Fruit fly (Drosophila melanogaster): ENCODE data around the gene Grip75.
A peak's percentile ranks its signal among the peaks of the same experiment; 100 is the strongest.

Gene Grip75

dm6 chr2L:10474815-10475214, 8.3 kb upstream of the Grip75 start:
- no peak for TF ChIP-seq CG17801 (GFP tag; optimal IDR thresholded peaks at IDR 0.05; ENCODE audit: partially characterized antibody)

DNA sequence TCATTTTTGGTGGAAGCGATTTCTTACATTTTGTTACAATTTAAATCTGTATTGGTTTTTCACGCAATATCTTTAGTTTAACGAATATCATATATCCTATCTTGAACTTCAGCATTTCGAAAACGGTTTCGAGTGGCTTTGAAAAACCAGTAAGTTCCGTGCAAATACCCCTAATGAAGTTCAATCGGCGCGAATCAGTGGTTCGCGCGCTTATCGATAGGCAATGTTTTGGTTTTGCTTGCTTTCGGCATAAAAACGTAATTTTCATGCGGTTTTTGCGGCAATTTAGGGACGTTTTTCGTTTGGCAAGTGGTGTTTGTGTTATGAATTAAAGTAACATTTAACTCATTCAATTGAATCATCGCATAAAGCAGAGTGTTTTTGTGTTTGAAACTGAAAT, 6.2 kb upstream of the Grip75 start, which contains the start of gene RluA-2:
RluA-2 (plus strand) TSS at position 195 of the 400 bp plus-strand sequence.
- no peak for TF ChIP-seq CG17801 (GFP tag; optimal IDR thresholded peaks at IDR 0.05; ENCODE audit: partially characterized antibody)

DNA sequence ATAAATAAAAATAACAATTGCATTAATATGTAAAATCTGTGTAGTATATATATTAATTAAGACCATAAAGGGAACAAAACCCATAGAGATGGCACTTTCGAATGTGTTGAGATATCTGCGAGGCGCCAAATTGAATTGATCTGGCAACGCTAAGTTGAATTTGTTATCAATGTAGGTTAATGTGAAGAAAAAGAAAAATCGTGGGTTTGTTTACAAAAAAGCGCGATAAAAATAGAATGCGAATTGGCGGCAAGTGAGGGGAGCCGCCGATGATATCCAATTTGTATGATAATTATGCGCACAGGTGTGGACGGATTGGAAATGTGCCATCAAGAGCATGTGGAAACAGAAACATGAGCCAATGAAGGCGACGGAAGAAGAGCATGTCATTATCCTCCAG, 3.2 kb upstream of the Grip75 start:
- TF ChIP-seq CG17801 (GFP tag; optimal IDR thresholded peaks at IDR 0.05; ENCODE audit: partially characterized antibody): peak; percentile 11

- peak; percentile 32 for TF ChIP-seq CG17801 (GFP tag; optimal IDR thresholded peaks at IDR 0.05; ENCODE audit: partially characterized antibody)
Measured at dm6 chr2L:10488484-10489223, 5.6 kb downstream of the Grip75 start, which contains the start of the genes Cog4 and CG6144. Cog4 (minus strand) TSS chr2L:10488622. CG6144 (plus strand) TSS chr2L:10488694.

- no peak for TF ChIP-seq CG17801 (GFP tag; optimal IDR thresholded peaks at IDR 0.05; ENCODE audit: partially characterized antibody)
Measured at dm6 chr2L:10491354-10491753, 8.3 kb downstream of the Grip75 start, which contains the start of gene CG13144. CG13144 (minus strand) TSS chr2L:10491454.

DNA sequence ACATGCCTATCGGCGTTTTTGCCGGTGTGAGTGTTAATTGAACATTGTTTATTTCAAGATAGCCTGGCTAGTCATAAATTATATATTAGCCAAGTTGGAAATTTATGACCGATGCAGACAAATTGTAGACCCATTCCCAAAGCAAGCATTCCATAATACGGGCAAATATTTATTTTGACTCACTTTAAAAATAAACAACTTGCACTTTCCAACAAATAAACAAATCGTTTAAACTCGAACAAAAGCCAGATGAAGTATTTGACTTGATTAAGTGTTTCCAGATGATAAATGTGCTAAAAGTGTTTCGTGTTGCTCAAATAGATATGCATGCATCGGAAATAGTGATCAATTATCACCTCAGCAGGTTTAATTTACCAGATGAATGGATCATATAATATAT, 12.4 kb downstream of the Grip75 start:
- no peak for TF ChIP-seq CG17801 (GFP tag; optimal IDR thresholded peaks at IDR 0.05; ENCODE audit: partially characterized antibody)

DNA sequence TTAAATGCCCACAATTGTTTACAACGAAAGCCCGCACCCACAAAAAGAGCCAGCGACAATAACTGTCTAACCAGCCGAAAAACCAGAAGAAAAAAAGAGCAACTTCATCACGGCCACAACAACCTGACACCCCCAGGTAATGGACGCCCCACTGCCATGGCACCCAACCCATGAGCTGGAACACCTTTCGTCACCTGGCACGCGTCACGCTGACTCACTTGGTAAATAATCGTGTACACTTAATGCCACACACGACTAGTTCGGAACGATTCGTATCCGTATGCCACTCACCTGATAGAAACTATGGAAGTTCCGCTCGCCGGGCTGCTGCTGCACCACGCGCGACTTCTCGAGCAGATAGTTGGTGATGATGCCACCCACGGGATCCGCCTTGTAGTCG, 13.2 kb downstream of the Grip75 start:
- TF ChIP-seq CG17801 (GFP tag; optimal IDR thresholded peaks at IDR 0.05; ENCODE audit: partially characterized antibody): no peak

DNA sequence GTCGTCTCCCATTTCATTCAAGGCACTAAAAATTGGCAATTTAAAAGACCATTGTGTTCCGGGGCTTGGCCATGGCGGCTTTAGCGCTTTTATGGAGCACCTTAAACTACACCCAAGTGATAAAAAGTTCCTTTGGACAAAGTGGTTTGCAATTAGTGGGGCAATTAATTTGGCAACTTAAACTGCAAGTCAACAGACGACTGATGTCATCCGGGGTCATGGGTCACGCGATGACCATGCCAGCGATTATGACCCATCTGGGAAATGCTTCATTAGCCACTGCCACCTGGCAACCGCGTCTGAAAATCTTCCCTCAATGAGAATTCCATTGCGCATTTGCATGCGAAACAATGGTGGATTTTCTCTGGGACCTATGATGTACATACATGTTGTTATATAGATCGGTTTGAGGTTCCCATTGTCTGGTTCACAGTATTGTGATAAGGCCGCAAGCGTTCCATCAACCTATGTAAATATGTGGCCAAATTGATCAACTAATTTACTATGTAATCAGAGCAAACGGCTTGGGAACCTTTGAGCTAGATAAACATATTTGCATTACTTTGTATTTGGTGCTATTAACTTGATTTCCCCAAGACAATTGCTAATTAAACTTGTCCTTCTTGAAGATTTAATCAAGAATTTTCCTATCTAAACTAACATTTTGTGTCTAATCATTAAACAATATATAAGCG, 14.2 kb downstream of the Grip75 start:
- TF ChIP-seq CG17801 (GFP tag; optimal IDR thresholded peaks at IDR 0.05; ENCODE audit: partially characterized antibody): no peak

- no peak for TF ChIP-seq CG17801 (GFP tag; optimal IDR thresholded peaks at IDR 0.05; ENCODE audit: partially characterized antibody)
Measured at dm6 chr2L:10499608-10500007, 16.5 kb downstream of the Grip75 start.

DNA sequence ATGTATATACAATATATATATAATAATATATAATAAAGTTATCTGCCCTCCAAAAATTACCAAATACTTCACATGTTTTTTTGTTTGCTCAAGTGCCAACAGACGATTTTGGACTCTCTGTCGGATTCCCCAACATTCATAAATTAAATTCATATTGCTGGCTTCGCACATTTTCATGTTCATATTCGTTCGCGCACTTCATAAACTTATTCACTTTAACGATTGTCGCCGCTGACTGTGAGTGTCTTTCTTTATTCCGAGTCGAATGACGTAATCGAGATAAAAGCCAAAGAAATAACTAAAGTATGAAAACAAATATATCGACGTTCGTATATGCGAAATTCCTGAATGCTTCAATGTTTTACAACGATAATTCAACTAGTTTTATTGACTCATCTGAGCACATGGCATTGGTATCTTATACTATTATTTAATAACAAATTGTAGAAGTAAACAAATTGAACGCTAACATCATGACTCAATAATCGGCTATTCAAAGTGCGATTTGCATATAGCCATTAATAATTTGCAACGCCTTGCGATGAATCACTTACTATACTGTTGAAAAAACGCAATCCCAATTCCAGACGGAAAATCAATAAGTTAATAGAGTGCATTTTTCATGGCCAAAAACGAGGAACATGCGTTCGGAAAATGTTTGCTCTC, 17.3 kb downstream of the Grip75 start:
- no peak for TF ChIP-seq CG17801 (GFP tag; optimal IDR thresholded peaks at IDR 0.05; ENCODE audit: partially characterized antibody)

- no peak for TF ChIP-seq CG17801 (GFP tag; optimal IDR thresholded peaks at IDR 0.05; ENCODE audit: partially characterized antibody)
Measured at dm6 chr2L:10502244-10502643, 19.1 kb downstream of the Grip75 start.

DNA sequence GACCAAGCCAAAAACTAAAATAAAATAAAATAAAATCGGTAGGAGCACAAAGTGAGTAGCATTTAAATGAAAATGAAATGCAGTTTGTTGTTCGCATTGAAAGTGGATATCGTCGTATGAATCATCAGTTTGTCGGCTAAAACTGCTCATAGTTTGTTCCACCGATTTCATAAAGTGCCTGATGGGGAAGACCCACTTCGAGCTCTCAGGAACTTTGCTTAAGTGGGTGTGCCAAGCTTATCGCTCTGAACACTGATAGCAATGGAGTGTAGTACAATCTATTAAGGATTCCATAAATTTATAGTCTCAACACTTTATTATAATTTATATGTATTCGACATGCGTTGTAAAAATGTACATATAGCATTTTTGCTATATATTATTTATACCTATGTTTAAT, 19.8 kb downstream of the Grip75 start:
- TF ChIP-seq CG17801 (GFP tag; optimal IDR thresholded peaks at IDR 0.05; ENCODE audit: partially characterized antibody): no peak

DNA sequence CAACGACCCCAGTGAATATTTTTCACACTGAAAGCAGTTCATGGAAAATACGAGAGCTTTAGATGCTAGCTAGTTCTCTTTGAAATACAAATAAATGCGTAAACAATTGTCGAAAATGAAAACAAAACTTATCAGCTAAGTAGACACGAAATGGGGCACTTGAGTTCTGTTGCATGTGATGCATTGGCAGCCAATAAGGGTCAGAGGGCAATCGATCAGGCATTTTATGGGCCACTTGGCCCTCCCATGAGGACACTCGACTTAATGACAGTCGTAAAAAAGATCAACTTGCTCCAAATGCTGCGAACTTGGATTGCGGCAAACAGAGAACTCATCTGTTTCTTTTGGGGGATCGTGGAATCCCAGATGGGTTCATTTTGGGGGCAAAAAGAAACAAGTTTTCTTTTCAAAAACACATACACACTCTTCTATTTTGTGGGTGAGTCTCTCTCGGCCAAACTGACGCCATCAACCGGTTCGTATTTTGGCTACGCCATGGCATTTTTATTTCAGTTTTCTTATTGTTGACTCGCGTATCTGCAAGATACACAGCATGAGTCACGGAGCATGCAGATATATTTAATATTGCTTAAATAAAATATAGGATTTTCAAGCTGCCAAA, 20.4 kb downstream of the Grip75 start:
- TF ChIP-seq CG17801 (GFP tag; optimal IDR thresholded peaks at IDR 0.05; ENCODE audit: partially characterized antibody): no peak

DNA sequence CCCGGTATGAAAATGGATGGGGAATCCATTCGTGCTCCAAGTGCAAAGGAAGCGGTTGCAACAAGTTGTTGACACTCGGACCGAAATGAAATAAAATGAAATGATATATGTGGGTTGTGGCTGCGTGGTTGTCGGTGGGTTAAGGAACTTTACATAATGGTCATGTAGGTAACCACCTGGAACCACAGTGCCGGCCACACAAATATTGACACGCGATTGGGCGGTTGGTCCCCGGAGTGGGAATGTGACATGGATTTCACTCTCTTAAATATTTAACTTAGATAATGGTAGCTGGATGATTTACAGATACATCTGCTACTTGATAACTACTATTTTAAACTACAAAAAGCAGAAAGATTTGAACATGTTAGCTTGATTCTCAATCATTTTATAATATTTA, 21.8 kb downstream of the Grip75 start:
- TF ChIP-seq CG17801 (GFP tag; optimal IDR thresholded peaks at IDR 0.05; ENCODE audit: partially characterized antibody): no peak

dm6 chr2L:10505345-10505744, 22.2 kb downstream of the Grip75 start:
- no peak for TF ChIP-seq CG17801 (GFP tag; optimal IDR thresholded peaks at IDR 0.05; ENCODE audit: partially characterized antibody)
